Worm (Caenorhabditis elegans) whole organism, L2 larva: ENCODE data around the gene erp-44.3.

Experiments used
- ama-1 ChIP-seq: fragments of 150-350 bp; optimal IDR thresholded peaks from 2 replicates; lab custom pipeline; 2018; ENCODE audit warnings: inconsistent platforms
- dmd-4 ChIP-seq: sonication (generic microtip); optimal IDR thresholded peaks from 2 replicates; lab custom pipeline; 2017; ENCODE audit warnings: missing biosample characterization, missing genetic modification characterization
- nhr-25 ChIP-seq: fragments of 150-350 bp; sonication (generic microtip); optimal IDR thresholded peaks from 3 replicates; lab custom pipeline; 2014; ENCODE audit warnings: missing biosample characterization, missing genetic modification characterization
- nhr-6 ChIP-seq: fragments of 150-350 bp; optimal IDR thresholded peaks from 2 replicates; lab custom pipeline; 2014; ENCODE audit warnings: missing biosample characterization, missing genetic modification characterization
- skn-1 ChIP-seq: sonication (generic microtip); optimal IDR thresholded peaks from 2 replicates; lab custom pipeline; 2017; ENCODE audit warnings: missing biosample characterization, missing genetic modification characterization
- unc-62 ChIP-seq: fragments of 150-350 bp; optimal IDR thresholded peaks from 2 replicates; lab custom pipeline; 2014; ENCODE audit warnings: missing biosample characterization, missing genetic modification reagents, missing genetic modification characterization
- zag-1 ChIP-seq: fragments of 150-350 bp; optimal IDR thresholded peaks from 2 replicates; lab custom pipeline; 2014; ENCODE audit warnings: missing biosample characterization, missing genetic modification characterization
- ztf-11 ChIP-seq: sonication (generic microtip); optimal IDR thresholded peaks from 2 replicates; lab custom pipeline; 2017; ENCODE audit warnings: missing biosample characterization, missing genetic modification characterization

ce11 chrIV:8118790-8119189, 3.7 kb upstream of the erp-44.3 start, which contains the start of gene F42G8.8:
- TF ChIP-seq skn-1 (tag; lab: Kevin White, UChicago) (no peak), nhr-6 (tag; lab: Kevin White, UChicago) (no peak), nhr-25 (tag; lab: Kevin White, UChicago) (no peak), dmd-4 (no peak), ztf-11 (no peak), zag-1 (tag; lab: Kevin White, UChicago) (no peak), ama-1 (lab: Kevin White, UChicago) (no peak), unc-62 (GFP tag; lab: Kevin White, UChicago) (no peak)
